Worm (Caenorhabditis elegans) whole organism, young adult: ENCODE data around the gene daf-31.

Experiments used
- F52B5.7 ChIP-seq: sonication (generic microtip); optimal IDR thresholded peaks from 2 replicates; lab custom pipeline; 2016; ENCODE audit warnings: mild to moderate bottlenecking, missing genetic modification characterization, missing compliant biosample characterization
- F57A8.1 ChIP-seq: fragments of 200-800 bp; sonication (Bioruptor generic); optimal IDR thresholded peaks from 2 replicates; lab custom pipeline; 2018; ENCODE audit warnings: mild to moderate bottlenecking, missing genetic modification characterization, moderate library complexity, missing compliant biosample characterization

- TF ChIP-seq F52B5.7 (tag; lab: Kevin White, UChicago) (no peak), F57A8.1 (no peak)
Observed at ce11 chrIV:8259904-8260303, 30.2 kb upstream of the daf-31 start, which contains the start of gene K07H8.7.
